Fruit fly (Drosophila melanogaster): Measurements from ENCODE around the gene CG1265.

The CG1265 gene

dm6 chr3L:4230357-4230901 is 24.1 kb upstream of the CG1265 start (continued):
- TF ChIP-seq B-H1 (GFP tag; IDR thresholded peaks at IDR 0.05), result peak; percentile 69
- TF ChIP-seq pb (GFP tag; optimal IDR thresholded peaks at IDR 0.05), result peak; percentile 92
- peak; percentile 96 for TF ChIP-seq Ssrp (tag; optimal IDR thresholded peaks at IDR 0.05)
- peak; percentile 96 for TF ChIP-seq pum (GFP tag; optimal IDR thresholded peaks at IDR 0.05)
- peak; percentile 84 for TF ChIP-seq CG3065 (GFP tag; optimal IDR thresholded peaks at IDR 0.05)
- TF ChIP-seq CrebB (tag; optimal IDR thresholded peaks at IDR 0.05), result peak; percentile 83
- TF ChIP-seq CG8281 (tag; optimal IDR thresholded peaks at IDR 0.05), result peak; percentile 79
- TF ChIP-seq p53 (GFP tag; optimal IDR thresholded peaks at IDR 0.05), result peak; percentile 83
- peak; percentile 91 for TF ChIP-seq CG10654 (GFP tag; optimal IDR thresholded peaks at IDR 0.05)
- peak; percentile 98 for TF ChIP-seq CG18262 (tag; optimal IDR thresholded peaks at IDR 0.05)
- peak; percentile 80 for TF ChIP-seq sob (GFP tag; IDR thresholded peaks at IDR 0.05)
- TF ChIP-seq CG12299 (tag; optimal IDR thresholded peaks at IDR 0.05), result peak; percentile 80
- peak; percentile 91 for TF ChIP-seq wor (GFP tag; IDR thresholded peaks at IDR 0.05)
- TF ChIP-seq vvl (GFP tag; IDR thresholded peaks at IDR 0.05), result peak; percentile 93
- TF ChIP-seq Jarid2 (GFP tag; optimal IDR thresholded peaks at IDR 0.05), result peak; percentile 69
- TF ChIP-seq ERR (GFP tag; optimal IDR thresholded peaks at IDR 0.05), result peak; percentile 80
- peak; percentile 62 for TF ChIP-seq emc (GFP tag; optimal IDR thresholded peaks at IDR 0.05)
- TF ChIP-seq CG11696 (GFP tag; IDR thresholded peaks at IDR 0.05), result peak; percentile 49
- TF ChIP-seq Deaf1 (tag; optimal IDR thresholded peaks at IDR 0.05), result peak; percentile 64
- TF ChIP-seq CG11723 (GFP tag; optimal IDR thresholded peaks at IDR 0.05), result peak; percentile 87
- TF ChIP-seq ash1 (GFP tag; optimal IDR thresholded peaks at IDR 0.05), result no peak
- TF ChIP-seq Hr51 (GFP tag; optimal IDR thresholded peaks at IDR 0.05), result peak; percentile 92 to 93
- TF ChIP-seq prd (optimal IDR thresholded peaks at IDR 0.05), result no peak
- peak; percentile 98 for TF ChIP-seq prd (GFP tag; IDR thresholded peaks at IDR 0.05)
- peak; percentile 95 for TF ChIP-seq Chrac-16 (GFP tag; optimal IDR thresholded peaks at IDR 0.05)
- no peak for TF ChIP-seq sna (GFP tag; IDR thresholded peaks at IDR 0.05; ENCODE audit: partially characterized antibody)
- TF ChIP-seq dm (GFP tag; optimal IDR thresholded peaks at IDR 0.05), result peak; percentile 85
- no peak for TF ChIP-seq gro (GFP tag; optimal IDR thresholded peaks at IDR 0.05)
- peak; percentile 92 for TF ChIP-seq Asciz (GFP tag; optimal IDR thresholded peaks at IDR 0.05)
- TF ChIP-seq CG11247 (GFP tag; IDR thresholded peaks at IDR 0.05), result peak; percentile 74
- TF ChIP-seq Blimp-1 (GFP tag; optimal IDR thresholded peaks at IDR 0.05), result peak; percentile 94
- TF ChIP-seq CG31365 (tag; optimal IDR thresholded peaks at IDR 0.05), result peak; percentile 74
- TF ChIP-seq cad (GFP tag; optimal IDR thresholded peaks at IDR 0.05), result no peak
- peak; percentile 89 for TF ChIP-seq nom (GFP tag; optimal IDR thresholded peaks at IDR 0.05)
- TF ChIP-seq Pdp1 (GFP tag; optimal IDR thresholded peaks at IDR 0.05), result peak; percentile 90
- TF ChIP-seq chif (GFP tag; optimal IDR thresholded peaks at IDR 0.05), result peak; percentile 93 to 98
- TF ChIP-seq Sry-δ (GFP tag; optimal IDR thresholded peaks at IDR 0.05), result peak; percentile 57
- TF ChIP-seq pan (optimal IDR thresholded peaks at IDR 0.05), result no peak
- TF ChIP-seq pan (GFP tag; optimal IDR thresholded peaks at IDR 0.05 in 1 of 2, IDR thresholded peaks at IDR 0.05 in 1 of 2), result peak in 1 of 2 experiments; percentile 82
- no peak for TF ChIP-seq CG16779 (GFP tag; IDR thresholded peaks at IDR 0.05)
- TF ChIP-seq Fer1 (GFP tag; optimal IDR thresholded peaks at IDR 0.05), result peak; percentile 81
- TF ChIP-seq nerfin-1 (tag; optimal IDR thresholded peaks at IDR 0.05), result peak; percentile 93
- peak; percentile 95 for TF ChIP-seq CG8388 (GFP tag; optimal IDR thresholded peaks at IDR 0.05)
- TF ChIP-seq CG7963 (GFP tag; IDR thresholded peaks at IDR 0.05; ENCODE audit: partially characterized antibody), result no peak
- no peak for TF ChIP-seq mld (GFP tag; IDR thresholded peaks at IDR 0.05; ENCODE audit: partially characterized antibody)
- TF ChIP-seq Hmx (GFP tag; optimal IDR thresholded peaks at IDR 0.05), result peak; percentile 70
- peak; percentile 67; the same call in 1 of the 2 replicates for TF ChIP-seq E2f2 (GFP tag; IDR thresholded peaks at IDR 0.05)
- peak; percentile 85 to 93 for TF ChIP-seq tll (GFP tag; optimal IDR thresholded peaks at IDR 0.05)
- TF ChIP-seq gsb (GFP tag; IDR thresholded peaks at IDR 0.05), result 0 out of 2 replicates have a peak, but pooled peaks have one; percentile 36
- TF ChIP-seq CG17361 (GFP tag; IDR thresholded peaks at IDR 0.05), result peak; percentile 97
